Worm (Caenorhabditis elegans) whole organism, midembryonic: Measurements from ENCODE around the gene klp-12.

Source experiments
- med-1 ChIP-seq: sonication (generic microtip); optimal IDR thresholded peaks from 2 replicates; lab custom pipeline; 2017; ENCODE audit warnings: missing genetic modification characterization, mild to moderate bottlenecking, missing compliant biosample characterization, antibody characterized with exemption, missing genetic modification reagents; ENCODE audit not compliant: insufficient read depth
- ztf-23 ChIP-seq: fragments of 200-800 bp; sonication (Bioruptor generic); IDR thresholded peaks from 2 replicates; pipeline ENCODE4 v1.3.6; 2022; ENCODE audit warnings: missing genetic modification reagents, missing genetic modification characterization, missing compliant biosample characterization
- ztf-29 ChIP-seq: fragments of 200-800 bp; sonication (Bioruptor generic); IDR thresholded peaks from 2 replicates; pipeline ENCODE4 v1.3.6; 2022; ENCODE audit warnings: missing genetic modification reagents, missing genetic modification characterization, missing compliant biosample characterization

- TF ChIP-seq ztf-23 (GFP tag; lab: Robert Waterston, UW) (no peak), med-1 (no peak), ztf-29 (GFP tag; lab: Robert Waterston, UW) (no peak)
Observed at ce11 chrIV:11361409-11361808, 1.7 kb upstream of the klp-12 start, which contains the start of gene T01G1.4.
